Fruit fly (Drosophila melanogaster): ENCODE data around the gene Poxm.

dm6 chr3R:8313038-8313437, 20.6 kb downstream of the Poxm start, which contains the start of gene CG7483:
- no peak for TF ChIP-seq Dfd (GFP tag; optimal IDR thresholded peaks at IDR 0.05)
- TF ChIP-seq h (GFP tag; optimal IDR thresholded peaks at IDR 0.05), result no peak
- TF ChIP-seq CG32264 (GFP tag; optimal IDR thresholded peaks at IDR 0.05), result no peak
- TF ChIP-seq pan (optimal IDR thresholded peaks at IDR 0.05), result no peak
- no peak for TF ChIP-seq OdsH (GFP tag; optimal IDR thresholded peaks at IDR 0.05)
- TF ChIP-seq psq (GFP tag; optimal IDR thresholded peaks at IDR 0.05), result no peak
- no peak for TF ChIP-seq br (GFP tag; optimal IDR thresholded peaks at IDR 0.05)
- no peak for TF ChIP-seq fru (GFP tag; optimal IDR thresholded peaks at IDR 0.05)
- TF ChIP-seq CG9705 (GFP tag; optimal IDR thresholded peaks at IDR 0.05), result no peak
- TF ChIP-seq usp (GFP tag; optimal IDR thresholded peaks at IDR 0.05), result no peak
- TF ChIP-seq Abd-B (GFP tag; optimal IDR thresholded peaks at IDR 0.05), result no peak
- TF ChIP-seq lola (GFP tag; optimal IDR thresholded peaks at IDR 0.05), result no peak
- TF ChIP-seq Myc (optimal IDR thresholded peaks at IDR 0.05), result no peak
